Fruit fly (Drosophila melanogaster) whole organism, embryonic: Measurements from ENCODE around the gene Rcd5.
A peak's percentile ranks its signal among the peaks of the same experiment; 100 is the strongest.

Source experiments
- Awh ChIP-seq: fragments of 200-800 bp; sonication (Bioruptor generic); IDR thresholded peaks from 2 replicates; pipeline ENCODE4, ENCODE4 v1.3.6; 2022; ENCODE audit warnings: missing biosample characterization, missing genetic modification characterization
- CG10209 ChIP-seq: fragments of 200-800 bp; sonication (Bioruptor generic); optimal IDR thresholded peaks from 3 replicates; lab custom pipeline; 2017; ENCODE audit warnings: missing biosample characterization, mild to moderate bottlenecking, missing genetic modification characterization, missing genetic modification reagents
- CG10543 ChIP-seq: fragments of 200-800 bp; sonication (Bioruptor generic); optimal IDR thresholded peaks from 3 replicates; lab custom pipeline; 2017; ENCODE audit warnings: missing biosample characterization, mild to moderate bottlenecking, missing genetic modification characterization, moderate library complexity
- CG10565 ChIP-seq: fragments of 200-800 bp; sonication (Bioruptor generic); optimal IDR thresholded peaks from 3 replicates; lab custom pipeline; 2016; ENCODE audit warnings: missing biosample characterization, mild to moderate bottlenecking, missing genetic modification characterization
- CG12071 ChIP-seq: fragments of 200-800 bp; sonication (Bioruptor generic); optimal IDR thresholded peaks from 3 replicates; lab custom pipeline; 2018; ENCODE audit warnings: missing biosample characterization, mild to moderate bottlenecking, missing genetic modification characterization
- CG12155 ChIP-seq: fragments of 200-800 bp; sonication (Bioruptor generic); optimal IDR thresholded peaks from 3 replicates; lab custom pipeline; 2016; ENCODE audit warnings: missing biosample characterization, missing genetic modification characterization
- CG12391 ChIP-seq: fragments of 200-800 bp; sonication (Bioruptor generic); optimal IDR thresholded peaks from 3 replicates; lab custom pipeline; 2018; ENCODE audit warnings: missing biosample characterization, mild to moderate bottlenecking, missing genetic modification characterization, moderate library complexity
- CG15696 ChIP-seq: fragments of 200-800 bp; sonication (Bioruptor generic); optimal IDR thresholded peaks from 2 replicates; lab custom pipeline; 2019; ENCODE audit warnings: missing biosample characterization, mild to moderate bottlenecking, missing genetic modification characterization, moderate library complexity
- CG17186 ChIP-seq: fragments of 200-800 bp; sonication (Bioruptor generic); optimal IDR thresholded peaks from 3 replicates; lab custom pipeline; 2017; ENCODE audit warnings: missing biosample characterization, missing genetic modification reagents, missing genetic modification characterization
- CG18262 ChIP-seq: fragments of 200-800 bp; optimal IDR thresholded peaks from 3 replicates; lab custom pipeline; 2019; ENCODE audit warnings: missing biosample characterization, mild to moderate bottlenecking, missing genetic modification characterization, moderate library complexity
- CG18599 ChIP-seq: fragments of 200-800 bp; sonication (Bioruptor generic); optimal IDR thresholded peaks from 3 replicates; lab custom pipeline; 2017; ENCODE audit warnings: missing biosample characterization, missing genetic modification characterization, mild to moderate bottlenecking, moderate library complexity, missing genetic modification reagents
- CG31388 ChIP-seq: fragments of 200-800 bp; sonication (Bioruptor generic); optimal IDR thresholded peaks from 2 replicates; lab custom pipeline; 2016; ENCODE audit warnings: missing biosample characterization, missing genetic modification characterization
- CG32532 ChIP-seq: fragments of 200-800 bp; sonication (Bioruptor generic); IDR thresholded peaks from 2 replicates; pipeline ENCODE4 v1.3.6; 2022; ENCODE audit warnings: missing biosample characterization, missing genetic modification characterization
- CG32772 ChIP-seq: fragments of 200-800 bp; sonication (Bioruptor generic); IDR thresholded peaks from 2 replicates; pipeline ENCODE4 v1.3.6; 2022; ENCODE audit warnings: missing biosample characterization, missing genetic modification characterization
- CG4328 ChIP-seq: fragments of 200-800 bp; sonication (Bioruptor generic); optimal IDR thresholded peaks from 3 replicates; lab custom pipeline; 2017; ENCODE audit warnings: missing biosample characterization, missing genetic modification reagents, missing genetic modification characterization
- CG4424 ChIP-seq: fragments of 200-800 bp; sonication (Bioruptor generic); optimal IDR thresholded peaks from 3 replicates; lab custom pipeline; 2016; ENCODE audit warnings: missing biosample characterization, missing genetic modification characterization
- CG4730 ChIP-seq: fragments of 200-800 bp; sonication (Bioruptor generic); IDR thresholded peaks from 2 replicates; pipeline ENCODE4 v1.3.6; 2022; ENCODE audit warnings: missing biosample characterization, missing genetic modification characterization
- CG4820 ChIP-seq: fragments of 200-800 bp; sonication (Bioruptor generic); optimal IDR thresholded peaks from 3 replicates; lab custom pipeline; 2016; ENCODE audit warnings: missing biosample characterization, missing genetic modification characterization
- CG7271 ChIP-seq: fragments of 200-800 bp; sonication (Bioruptor generic); optimal IDR thresholded peaks from 2 replicates; lab custom pipeline; 2018; ENCODE audit warnings: missing biosample characterization, mild to moderate bottlenecking, missing genetic modification characterization, moderate library complexity
- CG7839 ChIP-seq: fragments of 200-800 bp; sonication (Bioruptor generic); optimal IDR thresholded peaks from 3 replicates; lab custom pipeline; 2018; ENCODE audit warnings: missing biosample characterization, mild to moderate bottlenecking, missing genetic modification characterization, moderate library complexity
- CrebB ChIP-seq: fragments of 200-800 bp; sonication (Bioruptor generic); optimal IDR thresholded peaks from 3 replicates; lab custom pipeline; 2018; ENCODE audit warnings: missing biosample characterization, mild to moderate bottlenecking, missing genetic modification characterization
- ERR ChIP-seq: fragments of 200-800 bp; sonication (Bioruptor generic); optimal IDR thresholded peaks from 2 replicates; lab custom pipeline; 2016; ENCODE audit warnings: missing biosample characterization, missing genetic modification characterization
- Ets97D ChIP-seq: fragments of 200-800 bp; sonication (Bioruptor generic); optimal IDR thresholded peaks from 3 replicates; lab custom pipeline; 2016; ENCODE audit warnings: missing biosample characterization, missing genetic modification characterization
- Fer3 ChIP-seq: fragments of 200-800 bp; sonication (Bioruptor generic); optimal IDR thresholded peaks from 2 replicates; lab custom pipeline; 2018; ENCODE audit warnings: missing biosample characterization, mild to moderate bottlenecking, missing genetic modification characterization, moderate library complexity
- HLH3B ChIP-seq: fragments of 200-800 bp; sonication (Bioruptor generic); IDR thresholded peaks from 2 replicates; pipeline ENCODE4 v1.3.6; 2022; ENCODE audit warnings: missing biosample characterization, missing genetic modification characterization
- NfI ChIP-seq: fragments of 200-800 bp; sonication (Bioruptor generic); optimal IDR thresholded peaks from 3 replicates; lab custom pipeline; 2018; ENCODE audit warnings: missing biosample characterization, mild to moderate bottlenecking, missing genetic modification characterization, moderate library complexity
- Oli ChIP-seq: fragments of 200-800 bp; sonication (Bioruptor generic); optimal IDR thresholded peaks from 2 replicates; lab custom pipeline; 2018; ENCODE audit warnings: missing biosample characterization, mild to moderate bottlenecking, missing genetic modification characterization, moderate library complexity
- Ravus ChIP-seq: fragments of 200-800 bp; sonication (Bioruptor generic); IDR thresholded peaks from 2 replicates; pipeline ENCODE4 v1.3.6; 2022; ENCODE audit warnings: missing biosample characterization, missing genetic modification characterization
- Xbp1 ChIP-seq: fragments of 200-800 bp; sonication (Bioruptor generic); optimal IDR thresholded peaks from 3 replicates; lab custom pipeline; 2016; ENCODE audit warnings: missing biosample characterization, mild to moderate bottlenecking, missing genetic modification characterization
- amos ChIP-seq: fragments of 200-800 bp; sonication (Bioruptor generic); IDR thresholded peaks from 2 replicates; pipeline ENCODE4 v1.3.6; 2022; ENCODE audit warnings: missing biosample characterization, missing genetic modification characterization; ENCODE audit not compliant: partially characterized antibody
- ara ChIP-seq: fragments of 200-800 bp; sonication (Bioruptor generic); IDR thresholded peaks from 2 replicates; pipeline ENCODE4 v1.3.6; 2022; ENCODE audit warnings: missing biosample characterization, missing genetic modification characterization
- ase ChIP-seq: fragments of 200-800 bp; sonication (Bioruptor generic); IDR thresholded peaks from 3 replicates; pipeline ENCODE4 v1.3.6; 2022; ENCODE audit warnings: missing biosample characterization, missing genetic modification characterization
- bbx ChIP-seq: fragments of 200-800 bp; sonication (Bioruptor generic); IDR thresholded peaks from 2 replicates; pipeline ENCODE4 v1.3.6; 2022; ENCODE audit warnings: missing biosample characterization, missing genetic modification characterization; ENCODE audit not compliant: partially characterized antibody
- dan ChIP-seq: fragments of 200-800 bp; sonication (Bioruptor generic); IDR thresholded peaks from 2 replicates; pipeline ENCODE4 v1.3.6; 2022; ENCODE audit warnings: missing biosample characterization, missing genetic modification characterization
- dm ChIP-seq: fragments of 200-800 bp; sonication (Bioruptor generic); optimal IDR thresholded peaks from 3 replicates; lab custom pipeline; 2016; ENCODE audit warnings: missing biosample characterization, missing genetic modification characterization
- ems ChIP-seq: fragments of 200-800 bp; sonication (Bioruptor generic); optimal IDR thresholded peaks from 3 replicates; lab custom pipeline; 2016; ENCODE audit warnings: missing biosample characterization, missing genetic modification characterization
- grau ChIP-seq: fragments of 200-800 bp; optimal IDR thresholded peaks from 3 replicates; lab custom pipeline; 2019; ENCODE audit warnings: missing biosample characterization, mild to moderate bottlenecking, missing genetic modification characterization, moderate library complexity
- hb ChIP-seq: fragments of 200-800 bp; sonication (Bioruptor generic); IDR thresholded peaks from 3 replicates; pipeline ENCODE4 v1.3.6; 2022; ENCODE audit warnings: missing biosample characterization, missing genetic modification characterization; ENCODE audit not compliant: partially characterized antibody
- luna ChIP-seq: fragments of 200-800 bp; sonication (Bioruptor generic); optimal IDR thresholded peaks from 2 replicates; lab custom pipeline; 2016; ENCODE audit warnings: missing biosample characterization, missing genetic modification characterization
- nom ChIP-seq: fragments of 200-800 bp; sonication (Bioruptor generic); optimal IDR thresholded peaks from 2 replicates; lab custom pipeline; 2017; ENCODE audit warnings: missing biosample characterization, missing genetic modification characterization, mild to moderate bottlenecking, moderate library complexity, missing genetic modification reagents
- pita ChIP-seq: fragments of 200-800 bp; sonication (Bioruptor generic); optimal IDR thresholded peaks from 2 replicates; lab custom pipeline; 2017; ENCODE audit warnings: missing biosample characterization, mild to moderate bottlenecking, missing genetic modification characterization
- psq ChIP-seq: fragments of 200-800 bp; sonication (Bioruptor generic); optimal IDR thresholded peaks from 2 replicates; lab custom pipeline; 2017; ENCODE audit warnings: missing biosample characterization, missing genetic modification characterization
- run ChIP-seq: fragments of 200-800 bp; sonication (Bioruptor generic); optimal IDR thresholded peaks from 3 replicates; lab custom pipeline; 2018; ENCODE audit warnings: missing biosample characterization, mild to moderate bottlenecking, missing genetic modification characterization
- sisA ChIP-seq: fragments of 200-800 bp; sonication (Bioruptor generic); IDR thresholded peaks from 2 replicates; pipeline ENCODE4 v1.3.6; 2022; ENCODE audit warnings: missing biosample characterization, missing genetic modification characterization
- sna ChIP-seq: fragments of 200-800 bp; sonication (Bioruptor generic); IDR thresholded peaks from 2 replicates; pipeline ENCODE4 v1.3.6; 2022; ENCODE audit warnings: missing biosample characterization, missing genetic modification characterization; ENCODE audit not compliant: partially characterized antibody
- tin ChIP-seq: fragments of 200-800 bp; sonication (Bioruptor generic); optimal IDR thresholded peaks from 3 replicates; lab custom pipeline; 2016; ENCODE audit warnings: missing biosample characterization, missing genetic modification characterization
- tll ChIP-seq, 2 experiments: fragments of 200-800 bp in 1 of 2; fragments of >200 bp in 1 of 2; sonication (Bioruptor generic) in 1 of 2; optimal IDR thresholded peaks; 2 replicates each; lab custom pipeline; 2017 to 2019; ENCODE audit warnings: missing biosample characterization in 2 of 2, missing genetic modification characterization in 2 of 2, mild to moderate bottlenecking in 1 of 2, moderate library complexity in 1 of 2
- vvl ChIP-seq: fragments of 200-800 bp; sonication (Bioruptor generic); IDR thresholded peaks from 2 replicates; pipeline ENCODE4 v1.3.6; 2022; ENCODE audit warnings: missing biosample characterization, missing genetic modification characterization
- wek ChIP-seq: fragments of 200-800 bp; sonication (Bioruptor generic); optimal IDR thresholded peaks from 3 replicates; lab custom pipeline; 2018; ENCODE audit warnings: missing biosample characterization, mild to moderate bottlenecking, missing genetic modification characterization, moderate library complexity

Gene Rcd5

DNA sequence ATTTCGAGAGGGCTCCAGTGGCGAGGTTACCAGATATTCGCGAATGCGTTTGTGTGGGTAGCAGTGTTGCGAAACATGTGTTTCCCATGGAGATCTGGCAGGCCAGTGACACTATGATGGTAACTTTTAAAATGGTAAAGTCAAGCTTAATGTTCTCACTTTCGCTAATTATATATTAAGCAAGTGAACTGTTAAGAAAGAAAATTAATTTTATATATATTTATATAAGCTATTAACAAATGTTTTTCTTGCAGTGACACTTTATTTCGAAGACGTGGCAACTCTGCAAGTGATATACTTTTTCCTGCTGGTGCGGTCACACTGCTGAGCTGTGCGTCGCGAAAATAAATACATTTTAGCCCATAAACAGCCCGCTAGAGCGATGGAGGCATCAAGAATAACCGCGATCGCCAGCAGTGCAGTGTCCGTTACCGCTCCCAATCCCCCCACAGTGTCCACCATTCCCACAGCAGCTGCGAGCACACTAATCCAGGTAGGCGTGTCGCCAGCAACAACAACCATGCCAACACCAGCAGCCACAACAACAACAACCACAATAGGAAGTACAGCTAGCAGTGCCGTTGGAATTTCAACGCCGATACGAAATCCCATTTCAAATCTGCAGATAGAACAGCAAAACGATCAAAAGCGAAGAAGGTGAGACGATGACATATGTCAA lies at the start of gene Rcd5, which contains the start of gene CG11593 (continued):
- TF ChIP-seq CG32532 (peak; percentile 87), sna (GFP tag; lab: Robert Waterston, UW) (0 out of 2 replicates have a peak, but pooled peaks have one; percentile 24), hb (GFP tag; lab: Robert Waterston, UW) (no peak), CG4424 (peak; percentile 64), Fer3 (tag; lab: Kevin White, UChicago) (no peak), CG31388 (GFP tag; lab: Kevin White, UChicago) (peak; percentile 6), vvl (GFP tag; lab: Robert Waterston, UW) (peak; percentile 83), tin (GFP tag; lab: Kevin White, UChicago) (peak; percentile 61), nom (no peak), CG10209 (GFP tag; lab: Kevin White, UChicago) (peak; percentile 65), CG12391 (tag; lab: Kevin White, UChicago) (no peak), CG12155 (GFP tag; lab: Kevin White, UChicago) (no peak), CG4730 (peak; percentile 72), pita (GFP tag; lab: Kevin White, UChicago) (no peak), CG32772 (peak; percentile 89), ERR (GFP tag; lab: Kevin White, UChicago) (no peak), CG18262 (tag; lab: Kevin White, UChicago) (no peak), grau (peak; percentile 71), sisA (GFP tag; lab: Robert Waterston, UW) (peak; percentile 88), Ets97D (GFP tag; lab: Kevin White, UChicago) (peak; percentile 25), CG12071 (GFP tag; lab: Kevin White, UChicago) (no peak), ara (GFP tag; lab: Robert Waterston, UW) (peak; percentile 73), wek (no peak), CG10543 (GFP tag; lab: Kevin White, UChicago) (no peak), psq (peak; percentile 16), bbx (GFP tag; lab: Robert Waterston, UW) (no peak), NfI (GFP tag; lab: Kevin White, UChicago) (no peak), tll (GFP tag; optimal IDR thresholded peaks at IDR 0.05; lab: Kevin White, UChicago) (peak in 1 of 2 experiments; percentile 11), run (tag; lab: Kevin White, UChicago) (no peak), ase (GFP tag; lab: Robert Waterston, UW) (peak; percentile 66), CG10565 (GFP tag; lab: Kevin White, UChicago) (no peak), amos (peak; percentile 13; the same call in 1 of the 2 replicates), CG7839 (tag; lab: Kevin White, UChicago) (no peak), Xbp1 (peak; percentile 78), ems (GFP tag; lab: Kevin White, UChicago) (no peak), CG15696 (tag; lab: Kevin White, UChicago) (peak; percentile 50), dm (GFP tag; lab: Kevin White, UChicago) (peak; percentile 38), Oli (tag; lab: Kevin White, UChicago) (peak; percentile 59), CrebB (tag; lab: Kevin White, UChicago) (no peak), Awh (GFP tag; lab: Robert Waterston, UW) (no peak), Ravus (peak; percentile 54), CG4820 (GFP tag; lab: Kevin White, UChicago) (peak; percentile 55), HLH3B (GFP tag; lab: Robert Waterston, UW) (peak; percentile 76), dan (GFP tag; lab: Robert Waterston, UW) (peak; percentile 34; the same call in 1 of the 2 replicates), luna (GFP tag; lab: Kevin White, UChicago) (no peak), CG7271 (tag; lab: Kevin White, UChicago) (peak; percentile 61), CG4328 (peak; percentile 42), CG17186 (GFP tag; lab: Kevin White, UChicago) (peak; percentile 69), CG18599 (GFP tag; lab: Kevin White, UChicago) (peak; percentile 53)
